Fruit fly (Drosophila melanogaster) whole organism, embryonic: ENCODE data around the gene CG9132.

ENCODE experiments used
- Antp ChIP-seq: fragments of 200-800 bp; sonication (Bioruptor generic); optimal IDR thresholded peaks from 3 replicates; lab custom pipeline; 2016; ENCODE audit warnings: missing biosample characterization, missing genetic modification characterization
- CG13624 ChIP-seq: fragments of 200-800 bp; sonication (Bioruptor generic); optimal IDR thresholded peaks from 2 replicates; lab custom pipeline; 2016; ENCODE audit warnings: missing biosample characterization, missing genetic modification characterization
- CG14050 ChIP-seq: fragments of 200-800 bp; sonication (Bioruptor generic); IDR thresholded peaks from 3 replicates; pipeline ENCODE4 v1.3.6; 2022; ENCODE audit warnings: missing biosample characterization, missing genetic modification characterization
- CG16815 ChIP-seq: fragments of 200-800 bp; sonication (Bioruptor generic); optimal IDR thresholded peaks from 3 replicates; lab custom pipeline; 2017; ENCODE audit warnings: missing biosample characterization, mild to moderate bottlenecking, missing genetic modification characterization
- Deaf1 ChIP-seq: fragments of 200-800 bp; optimal IDR thresholded peaks from 3 replicates; lab custom pipeline; 2019; ENCODE audit warnings: missing biosample characterization, mild to moderate bottlenecking, missing genetic modification characterization, moderate library complexity
- Dll ChIP-seq: fragments of 200-800 bp; sonication (Bioruptor generic); IDR thresholded peaks from 4 replicates; pipeline ENCODE4 v1.3.6; 2022; ENCODE audit warnings: missing biosample characterization, missing genetic modification characterization; ENCODE audit not compliant: partially characterized antibody
- Mrtf ChIP-seq: fragments of 200-800 bp; sonication (Bioruptor generic); IDR thresholded peaks from 3 replicates; pipeline ENCODE4 v1.3.6; 2022; ENCODE audit warnings: missing biosample characterization, missing genetic modification characterization
- Myb ChIP-seq: fragments of 200-800 bp; sonication (Bioruptor generic); optimal IDR thresholded peaks from 2 replicates; lab custom pipeline; 2016; ENCODE audit warnings: missing biosample characterization, missing genetic modification characterization
- YL-1 ChIP-seq: fragments of 200-800 bp; sonication (Bioruptor generic); optimal IDR thresholded peaks from 3 replicates; lab custom pipeline; 2017; ENCODE audit warnings: missing biosample characterization, mild to moderate bottlenecking, missing genetic modification characterization
- gfzf ChIP-seq: fragments of 200-800 bp; sonication (Bioruptor generic); optimal IDR thresholded peaks from 2 replicates; lab custom pipeline; 2016; ENCODE audit warnings: missing biosample characterization, mild to moderate bottlenecking, missing genetic modification characterization, moderate library complexity
- h ChIP-seq: fragments of >200 bp; optimal IDR thresholded peaks from 2 replicates; lab custom pipeline; 2017
- unc-4 ChIP-seq: fragments of 200-800 bp; sonication (Bioruptor generic); IDR thresholded peaks from 2 replicates; pipeline ENCODE4 v1.3.6; 2022; ENCODE audit warnings: missing biosample characterization, missing genetic modification characterization; ENCODE audit not compliant: partially characterized antibody
- usp ChIP-seq: fragments of >200 bp; optimal IDR thresholded peaks from 2 replicates; lab custom pipeline; 2017; ENCODE audit warnings: missing biosample characterization, missing genetic modification characterization

DNA sequence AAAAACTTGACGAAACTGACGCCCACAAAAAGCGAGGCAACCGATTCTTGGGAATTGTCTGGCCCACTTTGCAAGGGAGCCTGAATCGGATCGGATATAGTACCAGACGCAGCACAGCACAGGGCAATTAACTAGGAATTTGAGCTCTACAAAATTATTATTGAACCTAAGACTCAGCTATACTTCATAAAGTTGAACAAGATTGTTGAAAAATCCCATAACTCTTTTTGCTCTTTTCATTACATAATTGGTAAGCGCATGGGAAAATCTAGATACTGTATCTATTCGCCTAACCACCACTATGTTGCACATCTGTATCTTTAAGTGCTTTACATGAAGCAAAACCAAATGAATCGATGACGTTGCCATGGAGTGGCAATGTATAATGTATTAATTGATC, 32.6 kb upstream of the CG9132 start:
- TF ChIP-seq usp (GFP tag; lab: Kevin White, UChicago) (no peak), CG13624 (GFP tag; lab: Kevin White, UChicago) (peak; percentile 15), CG14050 (peak; percentile 66), unc-4 (GFP tag; lab: Robert Waterston, UW) (no peak), YL-1 (GFP tag; lab: Kevin White, UChicago) (no peak), Myb (GFP tag; lab: Kevin White, UChicago) (peak; percentile 48), gfzf (GFP tag; lab: Kevin White, UChicago) (no peak), Antp (GFP tag; lab: Kevin White, UChicago) (peak; percentile 68), h (lab: Kevin White, UChicago) (no peak), CG16815 (GFP tag; lab: Kevin White, UChicago) (peak; percentile 24), Mrtf (GFP tag; lab: Robert Waterston, UW) (peak; percentile 67), Deaf1 (tag; lab: Kevin White, UChicago) (peak; percentile 28), Dll (GFP tag; lab: Robert Waterston, UW) (no peak)
